Worm (Caenorhabditis elegans) whole organism, mixed stage, embryonic: ENCODE measurements around the gene ZC477.7.

Experiments
- ceh-83 ChIP-seq: fragments of 200-800 bp; sonication (Bioruptor generic); optimal IDR thresholded peaks from 2 replicates; lab custom pipeline; 2018; ENCODE audit warnings: mild to moderate bottlenecking, missing genetic modification characterization, missing compliant biosample characterization
- ham-2 ChIP-seq: fragments of 200-800 bp; sonication (Bioruptor generic); optimal IDR thresholded peaks from 2 replicates; lab custom pipeline; 2018; ENCODE audit warnings: mild to moderate bottlenecking, missing genetic modification characterization, missing compliant biosample characterization
- hlh-1 ChIP-seq: fragments of 150-350 bp; optimal IDR thresholded peaks from 2 replicates; lab custom pipeline; 2014; ENCODE audit warnings: missing biosample characterization, missing genetic modification reagents, missing genetic modification characterization
- lsy-2 ChIP-seq: fragments of 150-350 bp; optimal IDR thresholded peaks from 2 replicates; lab custom pipeline; 2014; ENCODE audit warnings: missing biosample characterization, missing genetic modification characterization
- mep-1 ChIP-seq: fragments of 150-350 bp; optimal IDR thresholded peaks from 2 replicates; lab custom pipeline; 2017; ENCODE audit warnings: missing biosample characterization, missing genetic modification reagents, missing genetic modification characterization, inconsistent platforms
- nhr-12 ChIP-seq: fragments of 150-350 bp; optimal IDR thresholded peaks from 2 replicates; lab custom pipeline; 2014; ENCODE audit warnings: missing biosample characterization, missing genetic modification characterization
- nhr-237 ChIP-seq: fragments of 150-350 bp; optimal IDR thresholded peaks from 2 replicates; lab custom pipeline; 2014; ENCODE audit warnings: missing biosample characterization, missing genetic modification characterization
- nhr-76 ChIP-seq: sonication (generic microtip); optimal IDR thresholded peaks from 2 replicates; lab custom pipeline; 2017; ENCODE audit warnings: missing biosample characterization, missing genetic modification characterization
- pha-4 ChIP-seq: fragments of 150-350 bp; optimal IDR thresholded peaks from 2 replicates; lab custom pipeline; 2018; ENCODE audit warnings: missing biosample characterization, missing genetic modification reagents, missing genetic modification characterization
- snpc-4 ChIP-seq: fragments of 150-350 bp; optimal IDR thresholded peaks from 2 replicates; lab custom pipeline; 2014; ENCODE audit warnings: missing biosample characterization, missing genetic modification characterization
- unc-120 ChIP-seq: sonication (generic microtip); optimal IDR thresholded peaks from 2 replicates; lab custom pipeline; 2017; ENCODE audit warnings: missing genetic modification characterization, missing compliant biosample characterization; ENCODE audit not compliant: poor library complexity, severe bottlenecking
- unc-39 ChIP-seq: fragments of 150-350 bp; optimal IDR thresholded peaks from 2 replicates; lab custom pipeline; 2014; ENCODE audit warnings: missing biosample characterization, missing genetic modification characterization
- unc-62 ChIP-seq: fragments of 150-350 bp; optimal IDR thresholded peaks from 2 replicates; lab custom pipeline; 2014; ENCODE audit warnings: missing biosample characterization, missing genetic modification reagents, missing genetic modification characterization
- ztf-11 ChIP-seq: fragments of 150-350 bp; optimal IDR thresholded peaks from 2 replicates; lab custom pipeline; 2014; ENCODE audit warnings: missing biosample characterization, missing genetic modification characterization

- TF ChIP-seq ztf-11 (tag; lab: Kevin White, UChicago) (no peak), snpc-4 (tag; lab: Kevin White, UChicago) (no peak), lsy-2 (tag; lab: Kevin White, UChicago) (no peak), hlh-1 (tag; lab: Kevin White, UChicago) (no peak), nhr-237 (tag; lab: Kevin White, UChicago) (no peak), nhr-76 (tag; lab: Kevin White, UChicago) (no peak), mep-1 (tag; lab: Kevin White, UChicago) (no peak), unc-120 (tag; lab: Kevin White, UChicago) (no peak), ham-2 (GFP tag; lab: Kevin White, UChicago) (no peak), pha-4 (tag; lab: Kevin White, UChicago) (no peak), ceh-83 (GFP tag; lab: Kevin White, UChicago) (no peak), unc-62 (no peak), unc-39 (tag; lab: Kevin White, UChicago) (no peak), nhr-12 (tag; lab: Kevin White, UChicago) (no peak)
Measured at ce11 chrIV:7133983-7134382, 22.7 kb upstream of the ZC477.7 start, which contains the start of gene mutd-1.
